Worm (Caenorhabditis elegans): ENCODE results near the gene ZK354.2.
"Not testable (repeated sequence)": the region's sequence is repeated elsewhere in the genome, so short reads cannot be mapped to it uniquely, and the experiment has no call there.

The ZK354.2 gene

DNA sequence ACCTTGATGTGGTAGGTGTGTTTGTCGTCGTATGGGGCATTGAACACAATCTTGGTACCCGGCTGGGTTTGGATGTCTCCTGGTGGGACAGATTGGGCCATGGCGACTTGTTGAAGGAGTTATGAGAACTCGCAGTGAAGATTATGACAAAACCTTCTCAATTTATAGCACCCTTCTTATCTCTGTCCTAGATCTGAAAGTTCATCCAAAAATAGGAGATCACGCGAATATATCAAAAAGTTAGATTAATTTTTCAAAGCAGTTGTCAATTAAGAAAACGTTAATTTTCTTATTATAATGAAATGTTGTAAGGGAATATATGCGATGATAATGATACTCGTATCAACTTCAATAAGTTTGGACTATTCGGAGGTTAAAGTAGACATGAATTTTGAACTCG lies 18.0 kb upstream of the ZK354.2 start, which contains the start of gene msp-51:
msp-51 (minus strand) TSS at position 101 of the 400 bp plus-strand sequence.
- not testable (repeated sequence) for TF ChIP-seq nhr-42 (GFP tag; IDR thresholded peaks at IDR 0.05); T26A8.4 (GFP tag; IDR thresholded peaks at IDR 0.05); dve-1 (tag; optimal IDR thresholded peaks at IDR 0.05; ENCODE audit: insufficient read depth)

DNA sequence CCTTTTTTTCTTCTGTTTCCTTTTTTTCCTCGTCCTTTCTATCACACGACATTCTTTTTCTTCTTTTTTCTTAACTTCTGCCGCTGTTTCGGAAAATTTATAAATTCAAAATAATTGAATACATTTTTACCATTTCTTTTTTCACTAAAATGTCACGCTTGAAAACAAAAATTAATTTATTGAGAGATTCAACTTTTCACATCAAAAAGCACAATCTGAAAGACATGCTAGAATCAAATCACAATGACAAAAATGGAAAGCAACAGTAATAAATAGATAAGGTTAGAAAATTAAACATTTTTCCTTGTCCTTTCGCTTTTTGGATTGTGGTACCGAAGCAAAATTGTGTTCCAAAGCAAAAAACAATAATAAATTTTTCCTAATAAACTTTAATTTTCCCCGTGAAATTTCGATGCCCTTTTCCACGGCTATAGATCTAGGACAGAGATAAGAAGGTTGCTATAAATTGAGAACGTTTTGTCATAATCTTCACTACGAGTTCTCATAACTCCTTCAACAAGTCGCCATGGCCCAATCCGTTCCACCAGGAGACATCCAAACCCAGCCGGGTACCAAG lies 15.7 kb upstream of the ZK354.2 start, which contains the start of the genes ZK354.6 and msp-113:
ZK354.6 (minus strand) TSS at position 101 of the 577 bp plus-strand sequence.
msp-113 (plus strand) TSS at position 527 of the 577 bp plus-strand sequence.
- TF ChIP-seq pqm-1 (tag; optimal IDR thresholded peaks at IDR 0.05) (no peak), nhr-237 (tag; optimal IDR thresholded peaks at IDR 0.05) (no peak), rbr-2 (tag; optimal IDR thresholded peaks at IDR 0.05) (no peak), mxl-2 (GFP tag; conservative IDR thresholded peaks at IDR 0.05) (no peak), unc-62 (GFP tag; optimal IDR thresholded peaks at IDR 0.05 in 1 of 2) (peak in 1 of 2 experiments; percentile 27), unc-62 (tag; optimal IDR thresholded peaks at IDR 0.05) (no peak), lin-13 (GFP tag; optimal IDR thresholded peaks at IDR 0.05) (no peak), lin-39 (tag; optimal IDR thresholded peaks at IDR 0.05) (no peak), zfp-3 (GFP tag; conservative IDR thresholded peaks at IDR 0.05) (no peak), fos-1 (tag; optimal IDR thresholded peaks at IDR 0.05) (no peak)

DNA sequence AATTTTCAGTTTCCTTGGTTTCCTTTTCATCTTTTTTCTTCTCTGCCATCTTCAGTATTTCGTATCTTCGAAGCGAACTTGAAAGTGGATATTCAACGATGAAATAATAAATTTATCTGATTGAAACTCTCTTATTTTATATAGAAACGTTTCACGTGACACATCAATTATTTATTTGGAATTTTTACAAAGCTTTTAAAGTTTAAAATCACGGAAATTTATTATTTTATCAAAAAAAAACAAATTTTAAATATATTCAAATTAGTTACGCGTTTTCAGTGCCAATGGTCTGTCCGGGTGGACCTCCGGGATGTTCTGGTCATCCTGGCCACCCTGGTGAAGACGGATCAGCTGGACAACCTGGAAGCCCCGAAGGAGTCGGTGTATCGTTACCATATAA lies 10.2 kb upstream of the ZK354.2 start, which contains the start of gene ZK354.7:
ZK354.7 (minus strand) TSS at position 101 of the 400 bp plus-strand sequence.
- peak; percentile 13 for TF ChIP-seq aha-1 (tag)
- no peak for TF ChIP-seq zag-1 (tag; optimal IDR thresholded peaks at IDR 0.05)

DNA sequence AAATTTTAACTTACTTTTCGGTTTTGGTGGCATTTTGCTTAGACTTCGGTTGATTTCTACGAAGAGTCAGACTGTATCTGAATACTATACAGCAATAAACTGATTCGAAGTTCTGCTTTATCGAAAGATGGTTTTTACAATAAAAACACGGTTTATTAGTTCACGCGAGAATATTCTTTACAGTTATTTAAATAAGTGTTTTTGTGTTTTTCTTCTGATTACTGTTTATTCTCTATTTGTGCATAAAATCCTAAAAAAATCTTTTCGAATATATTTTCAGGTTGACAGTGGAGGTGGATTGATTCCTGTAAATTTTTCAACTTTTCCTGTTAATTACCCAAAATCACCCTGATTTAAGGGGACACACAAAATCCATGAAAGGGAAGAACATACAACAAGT lies 7.2 kb upstream of the ZK354.2 start, which contains the start of gene ZK354.8:
ZK354.8 (minus strand) TSS at position 101 of the 400 bp plus-strand sequence.
- TF ChIP-seq ztf-7 (tag; optimal IDR thresholded peaks at IDR 0.05), result no peak
- no peak for TF ChIP-seq aha-1 (tag)
- TF ChIP-seq lin-29 (GFP tag; IDR thresholded peaks at IDR 0.05), result no peak

DNA sequence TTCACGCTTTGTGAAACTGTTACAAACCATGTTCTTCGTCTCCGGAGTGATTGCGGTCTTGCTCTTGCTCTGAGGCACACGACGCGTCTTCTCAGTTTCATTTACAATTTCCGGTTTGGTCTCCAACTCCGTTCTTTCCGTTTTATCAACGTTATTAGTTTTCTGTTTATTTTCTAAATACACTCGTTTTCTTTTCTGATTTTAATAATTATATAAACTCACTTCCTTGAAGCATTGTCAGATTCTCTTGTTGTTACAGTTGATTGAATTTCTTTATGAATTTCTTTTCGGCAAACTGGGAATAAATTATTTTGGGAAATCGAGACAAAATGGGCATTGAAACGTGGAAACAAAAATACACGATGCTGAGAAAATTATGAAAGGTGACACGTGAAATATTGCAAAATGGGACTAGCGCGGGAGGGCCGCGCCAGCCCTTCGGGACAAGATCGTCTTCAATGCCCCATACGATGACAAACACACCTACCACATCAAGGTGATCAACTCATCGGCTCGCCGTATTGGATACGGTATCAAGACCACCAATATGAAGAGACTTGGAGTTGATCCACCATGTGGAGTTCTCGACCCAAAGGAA lies 5.1 kb upstream of the ZK354.2 start, which contains the start of the genes ZK354.9 and msp-58:
ZK354.9 (minus strand) TSS at position 101 of the 598 bp plus-strand sequence.
msp-58 (plus strand) TSS at position 548 of the 598 bp plus-strand sequence.
- TF ChIP-seq Y5F2A.4 (GFP tag; optimal IDR thresholded peaks at IDR 0.05); unc-39 (tag; optimal IDR thresholded peaks at IDR 0.05); lin-13 (GFP tag; optimal IDR thresholded peaks at IDR 0.05): not testable (repeated sequence)

DNA sequence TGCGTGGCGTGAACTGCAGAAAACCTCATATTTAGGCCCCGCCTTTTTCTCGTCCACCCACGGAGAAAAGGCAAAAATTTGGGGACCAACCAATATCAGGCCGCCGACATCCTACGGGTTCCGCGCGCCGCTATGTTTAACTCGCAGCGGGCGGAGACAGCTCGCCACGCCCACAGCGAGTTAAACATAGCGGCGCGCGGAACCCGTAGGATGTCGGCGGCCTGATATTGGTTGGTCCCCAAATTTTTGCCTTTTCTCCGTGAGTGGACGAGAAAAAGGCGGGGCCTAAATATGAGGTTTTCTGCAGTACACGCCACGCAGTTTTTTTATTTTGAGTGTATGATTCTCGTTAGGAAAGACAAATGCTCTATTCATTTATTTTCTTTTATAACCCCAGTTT lies 4.1 kb upstream of the ZK354.2 start:
- 0 out of 2 replicates have a peak, but pooled peaks have one; percentile 79 for TF ChIP-seq snpc-1.2 (GFP tag; IDR thresholded peaks at IDR 0.05)

DNA sequence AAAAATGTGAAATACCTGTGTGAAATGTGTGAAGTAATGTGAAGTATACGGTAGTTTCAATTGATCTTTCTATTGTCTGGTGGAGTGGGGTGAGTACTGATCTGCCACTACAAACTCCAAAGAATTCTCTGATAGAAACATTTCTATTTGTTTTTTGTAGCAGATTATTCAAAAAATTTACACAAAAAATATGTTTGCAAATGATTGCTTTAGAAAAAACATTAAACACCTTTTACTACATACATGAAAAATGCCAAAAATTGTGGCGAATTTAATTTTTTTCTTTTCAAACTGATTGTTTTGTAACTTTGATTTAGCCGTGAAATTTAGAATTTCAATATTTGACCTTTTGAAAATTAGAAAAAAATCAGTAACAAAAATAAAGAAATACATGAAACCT lies 3.5 kb upstream of the ZK354.2 start, which contains the start of gene ZK354.3:
ZK354.3 (plus strand) TSS at position 301 of the 400 bp plus-strand sequence.
- TF ChIP-seq unc-39 (tag; optimal IDR thresholded peaks at IDR 0.05) (no peak), tag-97 (GFP tag; IDR thresholded peaks at IDR 0.05) (no peak), hif-1 (tag; optimal IDR thresholded peaks at IDR 0.05) (no peak), lin-13 (GFP tag; optimal IDR thresholded peaks at IDR 0.05) (no peak), ZK546.5 (tag; optimal IDR thresholded peaks at IDR 0.05) (no peak), mep-1 (tag; optimal IDR thresholded peaks at IDR 0.05) (no peak), nhr-102 (tag; optimal IDR thresholded peaks at IDR 0.05) (no peak), ceh-28 (tag; optimal IDR thresholded peaks at IDR 0.05) (no peak), F49E8.2 (tag; optimal IDR thresholded peaks at IDR 0.05; ENCODE audit: borderline replicate concordance) (no peak), nhr-111 (GFP tag; optimal IDR thresholded peaks at IDR 0.05) (no peak), madf-9 (GFP tag; conservative IDR thresholded peaks at IDR 0.05) (no peak), unc-130 (GFP tag; optimal IDR thresholded peaks at IDR 0.05) (no peak), T26A8.4 (GFP tag; IDR thresholded peaks at IDR 0.05) (no peak), lim-7 (GFP tag; IDR thresholded peaks at IDR 0.05) (no peak), gei-8 (GFP tag; optimal IDR thresholded peaks at IDR 0.05) (no peak), zag-1 (tag; optimal IDR thresholded peaks at IDR 0.05) (no peak), nhr-42 (GFP tag; IDR thresholded peaks at IDR 0.05) (no peak), snpc-4 (tag; optimal IDR thresholded peaks at IDR 0.05) (no peak)
